Worm (Caenorhabditis elegans) whole organism, L4 larva: ENCODE results near the gene Y51H7C.1.
"Not testable (repeated sequence)": the region's sequence is repeated elsewhere in the genome, so short reads cannot be mapped to it uniquely, and the experiment has no call there.

Source experiments
- F44E2.7 ChIP-seq: fragments of 200-800 bp; sonication (Bioruptor generic); IDR thresholded peaks from 2 replicates; pipeline ENCODE4 v2.1.2; 2022; ENCODE audit warnings: missing genetic modification characterization, missing compliant biosample characterization
- ama-1 ChIP-seq: fragments of 150-350 bp; optimal IDR thresholded peaks from 2 replicates; lab custom pipeline; 2014; ENCODE audit warnings: inconsistent platforms, mixed read lengths
- dmd-8 ChIP-seq: fragments of 200-800 bp; sonication (Bioruptor generic); IDR thresholded peaks from 2 replicates; pipeline ENCODE4 v1.3.6; 2022; ENCODE audit warnings: missing genetic modification characterization, missing compliant biosample characterization
- madf-5 ChIP-seq, 2 experiments: fragments of 200-800 bp; sonication (Bioruptor generic); IDR thresholded peaks; 2 replicates each; pipeline ENCODE4 v1.3.6; 2022; ENCODE audit warnings: missing compliant biosample characterization in 2 of 2, missing genetic modification characterization in 2 of 2
- nhr-25 ChIP-seq: sonication (generic microtip); optimal IDR thresholded peaks from 2 replicates; lab custom pipeline; 2017; ENCODE audit warnings: missing genetic modification characterization, mild to moderate bottlenecking, missing compliant biosample characterization, antibody characterized with exemption, moderate library complexity, borderline replicate concordance; ENCODE audit not compliant: insufficient read depth
- skn-1 ChIP-seq: fragments of 150-350 bp; optimal IDR thresholded peaks from 2 replicates; lab custom pipeline; 2014; ENCODE audit warnings: missing biosample characterization, missing genetic modification characterization
- unc-130 ChIP-seq: sonication (generic microtip); optimal IDR thresholded peaks from 2 replicates; lab custom pipeline; 2016; ENCODE audit warnings: missing genetic modification reagents, missing genetic modification characterization, missing compliant biosample characterization
- zfp-2 ChIP-seq: sonication (generic microtip); optimal IDR thresholded peaks from 2 replicates; lab custom pipeline; 2016; ENCODE audit warnings: mild to moderate bottlenecking, missing genetic modification characterization, missing compliant biosample characterization

DNA sequence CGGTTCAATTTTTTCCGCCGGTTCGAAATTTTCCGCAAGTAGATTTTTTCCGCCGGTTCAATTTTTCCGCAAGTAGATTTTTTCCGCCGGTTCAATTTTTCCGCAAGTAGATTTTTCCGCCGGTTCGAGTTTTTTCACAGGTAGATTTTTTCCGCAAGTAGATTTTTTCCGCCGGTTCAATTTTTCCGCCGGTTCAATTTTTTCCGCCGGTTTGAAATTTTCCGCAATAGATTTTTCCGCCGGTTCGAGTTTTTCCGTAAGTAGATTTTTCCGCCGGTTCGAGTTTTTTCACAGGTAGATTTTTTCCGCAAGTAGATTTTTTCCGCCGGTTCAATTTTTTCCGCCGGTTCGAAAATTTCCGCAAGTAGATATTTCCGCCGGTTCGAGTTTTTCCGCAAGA, 15.6 kb upstream of the Y51H7C.1 start:
- not testable (repeated sequence) for TF ChIP-seq unc-130; skn-1 (tag; lab: Kevin White, UChicago); ama-1 (lab: Kevin White, UChicago); zfp-2 (tag; lab: Kevin White, UChicago); nhr-25 (tag; lab: Kevin White, UChicago); madf-5 (GFP tag; IDR thresholded peaks at IDR 0.05; lab: Robert Waterston, UW); F44E2.7 (GFP tag; lab: Robert Waterston, UW)
- peak; percentile 55; the same call in 1 of the 2 replicates for TF ChIP-seq dmd-8 (GFP tag; lab: Robert Waterston, UW)
